Fruit fly (Drosophila melanogaster) whole organism, pupa: ENCODE results near the gene Cand1.

Source experiments
- CG10348 ChIP-seq: fragments of 200-800 bp; sonication (Bioruptor generic); IDR thresholded peaks from 2 replicates; pipeline ENCODE4 v1.3.6; 2022; ENCODE audit warnings: missing biosample characterization, missing genetic modification characterization
- CG13204 ChIP-seq: fragments of 200-800 bp; sonication (Bioruptor generic); optimal IDR thresholded peaks from 2 replicates; lab custom pipeline; 2018; ENCODE audit warnings: missing biosample characterization, mild to moderate bottlenecking, missing genetic modification characterization, moderate library complexity
- CG14655 ChIP-seq: fragments of 200-800 bp; sonication (Bioruptor generic); optimal IDR thresholded peaks from 3 replicates; lab custom pipeline; 2017; ENCODE audit warnings: mild to moderate bottlenecking, missing biosample characterization, missing genetic modification reagents, missing genetic modification characterization
- CG34367 ChIP-seq: fragments of 200-800 bp; sonication (Bioruptor generic); optimal IDR thresholded peaks from 2 replicates; lab custom pipeline; 2018; ENCODE audit warnings: missing biosample characterization, mild to moderate bottlenecking, missing genetic modification characterization
- CG4496 ChIP-seq: fragments of 200-800 bp; sonication (Bioruptor generic); IDR thresholded peaks from 3 replicates; pipeline ENCODE4 v1.3.6; 2022; ENCODE audit warnings: missing biosample characterization, missing genetic modification characterization
- CG8159 ChIP-seq: fragments of 200-800 bp; sonication (Bioruptor generic); optimal IDR thresholded peaks from 3 replicates; lab custom pipeline; 2018; ENCODE audit warnings: missing biosample characterization, mild to moderate bottlenecking, missing genetic modification characterization, moderate library complexity
- D1 ChIP-seq: fragments of 200-800 bp; sonication (Bioruptor generic); optimal IDR thresholded peaks from 2 replicates; lab custom pipeline; 2018; ENCODE audit warnings: missing biosample characterization, mild to moderate bottlenecking, missing genetic modification characterization, moderate library complexity
- EcR ChIP-seq: fragments of 200-800 bp; sonication (Bioruptor generic); optimal IDR thresholded peaks from 3 replicates; lab custom pipeline; 2019; ENCODE audit warnings: missing biosample characterization, missing genetic modification characterization, mild to moderate bottlenecking, moderate library complexity, missing genetic modification reagents
- Pif1A ChIP-seq: fragments of 200-800 bp; sonication (Bioruptor generic); optimal IDR thresholded peaks from 3 replicates; lab custom pipeline; 2016; ENCODE audit warnings: missing biosample characterization, missing genetic modification characterization
- Pif1B ChIP-seq: fragments of 200-800 bp; sonication (Bioruptor generic); optimal IDR thresholded peaks from 3 replicates; lab custom pipeline; 2016; ENCODE audit warnings: missing biosample characterization, missing genetic modification characterization
- Snoo ChIP-seq: fragments of 200-800 bp; sonication (Bioruptor generic); optimal IDR thresholded peaks from 3 replicates; lab custom pipeline; 2017; ENCODE audit warnings: missing biosample characterization, mild to moderate bottlenecking, missing genetic modification characterization, inconsistent platforms
- fd96Ca ChIP-seq: fragments of 200-800 bp; sonication (Bioruptor generic); IDR thresholded peaks from 3 replicates; pipeline ENCODE4 v1.3.6; 2022; ENCODE audit warnings: missing biosample characterization, missing genetic modification characterization
- rn ChIP-seq: fragments of 200-800 bp; sonication (Bioruptor generic); IDR thresholded peaks from 2 replicates; pipeline ENCODE4 v1.3.6; 2022; ENCODE audit warnings: missing biosample characterization, missing genetic modification characterization

DNA sequence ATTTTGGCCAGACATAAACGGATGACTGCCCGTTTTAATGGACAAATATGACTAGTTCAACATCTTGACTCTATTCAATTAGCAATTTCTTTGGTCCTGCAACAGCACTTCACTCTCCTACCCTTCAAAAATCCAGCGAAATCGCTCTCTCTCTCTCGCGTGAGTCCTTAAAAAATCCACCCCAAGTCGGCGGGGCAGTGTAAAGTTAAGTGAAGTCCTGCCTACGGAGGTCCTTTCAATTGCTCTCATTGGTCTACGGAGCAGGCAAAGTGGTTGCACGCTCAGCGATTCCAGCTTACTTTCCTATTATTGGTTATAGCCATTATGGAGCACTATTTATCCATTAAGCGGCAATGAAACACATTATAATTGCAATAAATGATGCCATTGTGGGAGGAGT, 8.6 kb downstream of the Cand1 start, which contains the start of gene CG34367:
- TF ChIP-seq D1 (tag; lab: Kevin White, UChicago): no peak
- no peak for TF ChIP-seq Pif1B (GFP tag; lab: Kevin White, UChicago)
- no peak for TF ChIP-seq CG8159 (tag; lab: Kevin White, UChicago)
- TF ChIP-seq Pif1A (GFP tag; lab: Kevin White, UChicago): no peak
- TF ChIP-seq CG10348 (GFP tag; lab: Robert Waterston, UW): no peak
- TF ChIP-seq CG13204 (GFP tag; lab: Kevin White, UChicago): no peak
- no peak for TF ChIP-seq EcR (GFP tag; lab: Kevin White, UChicago)
- no peak for TF ChIP-seq Snoo (tag; lab: Kevin White, UChicago)
- no peak for TF ChIP-seq CG34367 (tag; lab: Kevin White, UChicago)
- TF ChIP-seq CG14655 (GFP tag; lab: Kevin White, UChicago): no peak
- no peak for TF ChIP-seq rn (GFP tag; lab: Robert Waterston, UW)
- no peak for TF ChIP-seq fd96Ca
- no peak for TF ChIP-seq CG4496 (GFP tag; lab: Robert Waterston, UW)
